Worm (Caenorhabditis elegans) whole organism, mixed stage, embryonic: ENCODE measurements around the gene raga-1.

ENCODE experiments used
- ces-1 ChIP-seq: fragments of 150-350 bp; optimal IDR thresholded peaks from 2 replicates; lab custom pipeline; 2014; ENCODE audit warnings: missing biosample characterization, missing genetic modification reagents, missing genetic modification characterization
- mls-2 ChIP-seq: sonication (generic microtip); optimal IDR thresholded peaks from 2 replicates; lab custom pipeline; 2016; ENCODE audit warnings: mild to moderate bottlenecking, missing genetic modification characterization, moderate library complexity, missing compliant biosample characterization
- nhr-237 ChIP-seq: fragments of 150-350 bp; optimal IDR thresholded peaks from 2 replicates; lab custom pipeline; 2014; ENCODE audit warnings: missing biosample characterization, missing genetic modification characterization
- pha-4 ChIP-seq: fragments of 150-350 bp; optimal IDR thresholded peaks from 2 replicates; lab custom pipeline; 2018; ENCODE audit warnings: missing biosample characterization, missing genetic modification reagents, missing genetic modification characterization
- unc-39 ChIP-seq: fragments of 150-350 bp; optimal IDR thresholded peaks from 2 replicates; lab custom pipeline; 2014; ENCODE audit warnings: missing biosample characterization, missing genetic modification characterization
- ztf-11 ChIP-seq: fragments of 150-350 bp; optimal IDR thresholded peaks from 2 replicates; lab custom pipeline; 2014; ENCODE audit warnings: missing biosample characterization, missing genetic modification characterization

- TF ChIP-seq unc-39 (tag; lab: Kevin White, UChicago) (no peak), ztf-11 (tag; lab: Kevin White, UChicago) (no peak), pha-4 (tag; lab: Kevin White, UChicago) (no peak), mls-2 (tag; lab: Kevin White, UChicago) (no peak), nhr-237 (tag; lab: Kevin White, UChicago) (no peak), ces-1 (GFP tag; lab: Kevin White, UChicago) (peak; percentile 38)
These were observed 32.2 kb downstream of the raga-1 start for ce11 chrII:11333375-11333774.
